Fruit fly (Drosophila melanogaster) S2 (cell line): Measurements from ENCODE around the gene CG17625.

Experiments
- CG8478 ChIP-seq: fragments of >200 bp; optimal IDR thresholded peaks from 2 replicates; lab custom pipeline; 2018
- CTCF ChIP-seq, 2 experiments: fragments of >200 bp; optimal IDR thresholded peaks; 2 replicates each; lab custom pipeline; 2018

dm6 chr3R:22673528-22673959, 13.1 kb upstream of the CG17625 start:
- no peak for TF ChIP-seq CG8478 (lab: Kevin White, UChicago)
- TF ChIP-seq CTCF (optimal IDR thresholded peaks at IDR 0.05; lab: Kevin White, UChicago), result no peak
